Worm (Caenorhabditis elegans) whole organism, mixed stage, embryonic: Measurements from ENCODE around the gene srbc-62.

Experiments
- ceh-43 ChIP-seq: fragments of 200-800 bp; sonication (Bioruptor generic); optimal IDR thresholded peaks from 2 replicates; lab custom pipeline; 2018; ENCODE audit warnings: mild to moderate bottlenecking, missing genetic modification characterization, moderate library complexity, missing compliant biosample characterization
- ces-1 ChIP-seq: fragments of 150-350 bp; optimal IDR thresholded peaks from 2 replicates; lab custom pipeline; 2014; ENCODE audit warnings: missing biosample characterization, missing genetic modification reagents, missing genetic modification characterization
- elt-3 ChIP-seq: fragments of 150-350 bp; optimal IDR thresholded peaks from 2 replicates; lab custom pipeline; 2014; ENCODE audit warnings: missing biosample characterization, missing genetic modification characterization
- mab-5 ChIP-seq: fragments of 150-350 bp; optimal IDR thresholded peaks from 2 replicates; lab custom pipeline; 2014; ENCODE audit warnings: missing biosample characterization, missing genetic modification characterization
- nhr-28 ChIP-seq: fragments of 150-350 bp; optimal IDR thresholded peaks from 2 replicates; lab custom pipeline; 2014; ENCODE audit warnings: missing biosample characterization, missing genetic modification characterization
- pha-4 ChIP-seq: fragments of 150-350 bp; optimal IDR thresholded peaks from 2 replicates; lab custom pipeline; 2018; ENCODE audit warnings: missing biosample characterization, missing genetic modification reagents, missing genetic modification characterization
- unc-39 ChIP-seq: fragments of 150-350 bp; optimal IDR thresholded peaks from 2 replicates; lab custom pipeline; 2014; ENCODE audit warnings: missing biosample characterization, missing genetic modification characterization

DNA sequence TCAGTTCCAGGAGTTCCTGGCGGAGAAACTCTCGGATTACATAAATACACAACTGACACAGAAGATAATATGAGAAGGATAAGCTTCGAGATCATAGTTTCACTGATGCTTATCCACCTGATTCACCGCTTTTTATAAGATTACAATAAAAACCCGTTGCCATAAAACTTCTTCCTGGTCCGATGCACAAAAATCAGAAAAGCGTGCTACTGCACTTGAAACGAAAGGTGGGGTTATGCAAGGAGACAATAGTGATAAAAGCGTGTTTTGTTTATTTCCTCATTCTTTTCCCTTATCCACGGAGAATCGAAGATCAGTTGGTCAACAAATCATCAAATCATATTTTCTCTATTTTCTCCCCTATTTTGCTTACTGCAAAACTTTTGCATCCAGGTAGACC, 24.8 kb downstream of the srbc-62 start, which contains the start of gene Y68A4B.3:
- TF ChIP-seq unc-39 (no peak), mab-5 (no peak), ceh-43 (GFP tag; lab: Kevin White, UChicago) (no peak), nhr-28 (tag; lab: Kevin White, UChicago) (no peak), pha-4 (tag; lab: Kevin White, UChicago) (no peak), ces-1 (GFP tag; lab: Kevin White, UChicago) (no peak), elt-3 (tag; lab: Kevin White, UChicago) (no peak)
